Fruit fly (Drosophila melanogaster) Kc167 (cell line): ENCODE results near the gene CG42366.

ENCODE experiments used
- Myc ChIP-seq: fragments of >200 bp; optimal IDR thresholded peaks from 2 replicates; lab custom pipeline; 2017; ENCODE audit warnings: missing external identifiers
- Sin3A ChIP-seq: fragments of >200 bp; optimal IDR thresholded peaks from 2 replicates; lab custom pipeline; 2018; ENCODE audit warnings: missing external identifiers
- h ChIP-seq: fragments of >200 bp; optimal IDR thresholded peaks from 3 replicates; lab custom pipeline; 2018; ENCODE audit warnings: missing external identifiers
- insv ChIP-seq: fragments of >200 bp; optimal IDR thresholded peaks from 3 replicates; lab custom pipeline; 2018; ENCODE audit warnings: missing external identifiers
- psq ChIP-seq: fragments of >200 bp; optimal IDR thresholded peaks from 2 replicates; lab custom pipeline; 2017; ENCODE audit warnings: missing external identifiers
- ttk ChIP-seq: sonication (Bioruptor generic); optimal IDR thresholded peaks from 2 replicates; lab custom pipeline; 2017; ENCODE audit warnings: missing external identifiers

CG42366 gene

dm6 chr2L:9908468-9908967 is 16.4 kb upstream of the CG42366 start, which contains the start of gene CG13124:
CG13124 (minus strand) TSS chr2L:9908633.
- TF ChIP-seq h (lab: Kevin White, UChicago), result no peak
- no peak for TF ChIP-seq psq (lab: Kevin White, UChicago)
- no peak for TF ChIP-seq Sin3A (lab: Kevin White, UChicago)
- no peak for TF ChIP-seq insv (lab: Kevin White, UChicago)
- TF ChIP-seq Myc (lab: Kevin White, UChicago), result no peak
- TF ChIP-seq ttk (lab: Kevin White, UChicago), result no peak

- no peak for TF ChIP-seq insv (lab: Kevin White, UChicago)
- no peak for TF ChIP-seq h (lab: Kevin White, UChicago)
- TF ChIP-seq ttk (lab: Kevin White, UChicago), result no peak
- no peak for TF ChIP-seq Sin3A (lab: Kevin White, UChicago)
- TF ChIP-seq Myc (lab: Kevin White, UChicago), result no peak
- TF ChIP-seq psq (lab: Kevin White, UChicago), result no peak
Measured at dm6 chr2L:9911783-9912182, 13.2 kb upstream of the CG42366 start.

dm6 chr2L:9912570-9913260 is 12.2 kb upstream of the CG42366 start, which contains the start of the genes Etl1 and Srp54:
Etl1 (minus strand) TSS chr2L:9912608.
Srp54 (plus strand) TSS chr2L:9912911.
- TF ChIP-seq insv (lab: Kevin White, UChicago) (no peak), h (lab: Kevin White, UChicago) (no peak), ttk (lab: Kevin White, UChicago) (no peak), Sin3A (lab: Kevin White, UChicago) (no peak), Myc (lab: Kevin White, UChicago) (no peak), psq (lab: Kevin White, UChicago) (no peak)

DNA sequence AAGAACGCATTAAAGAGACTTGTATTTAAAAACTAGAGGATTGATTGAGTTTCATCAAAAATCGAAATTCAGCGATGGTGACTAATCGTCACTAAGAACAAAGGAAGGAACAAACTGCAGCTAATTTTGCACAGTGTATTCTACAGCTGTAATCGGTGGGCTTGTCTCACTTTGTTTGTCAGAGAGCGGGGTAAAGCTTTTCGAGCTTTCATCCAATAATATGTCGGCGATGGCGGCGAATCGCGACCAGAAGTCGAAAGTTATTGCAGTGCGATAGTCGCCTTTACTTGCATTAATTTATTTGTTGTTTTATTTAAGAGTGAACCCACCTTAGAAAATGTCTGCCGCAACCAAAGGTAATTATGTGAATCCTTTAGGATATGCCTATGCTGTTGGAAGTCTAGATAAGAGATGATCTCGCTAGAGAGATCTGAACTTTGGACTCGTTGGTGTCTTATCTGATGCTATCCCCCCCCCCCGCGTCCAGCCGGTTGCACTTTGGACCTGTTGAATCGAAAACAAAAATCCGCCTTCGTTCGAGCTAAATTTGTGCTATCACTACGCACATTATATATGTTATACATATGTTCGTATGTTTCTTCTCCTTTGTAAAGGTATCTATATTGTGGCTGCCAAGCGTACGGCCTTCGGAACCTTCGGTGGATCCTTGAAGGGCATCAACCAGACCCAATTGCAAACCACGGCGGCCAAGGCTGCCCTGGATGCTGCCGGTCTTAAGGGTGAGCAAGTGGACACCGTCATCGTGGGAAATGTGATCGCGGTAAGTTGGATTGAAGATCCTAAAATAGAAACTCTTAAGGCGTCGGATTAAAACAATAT is 9.7 kb upstream of the CG42366 start, which contains the start of gene yip2:
yip2 (plus strand) TSS at position 243 of the 840 bp plus-strand sequence.
- TF ChIP-seq insv (lab: Kevin White, UChicago), result no peak
- no peak for TF ChIP-seq Myc (lab: Kevin White, UChicago)
- TF ChIP-seq h (lab: Kevin White, UChicago), result no peak
- TF ChIP-seq psq (lab: Kevin White, UChicago), result no peak
- TF ChIP-seq ttk (lab: Kevin White, UChicago), result no peak
- TF ChIP-seq Sin3A (lab: Kevin White, UChicago), result no peak

- no peak for TF ChIP-seq Sin3A (lab: Kevin White, UChicago)
- TF ChIP-seq psq (lab: Kevin White, UChicago), result no peak
- TF ChIP-seq Myc (lab: Kevin White, UChicago), result no peak
- no peak for TF ChIP-seq insv (lab: Kevin White, UChicago)
- no peak for TF ChIP-seq ttk (lab: Kevin White, UChicago)
- TF ChIP-seq h (lab: Kevin White, UChicago), result no peak
Measured at dm6 chr2L:9918020-9918959, 6.7 kb upstream of the CG42366 start, which contains the start of the genes CG5885 and CG4598. CG5885 (minus strand) TSS chr2L:9918330. CG4598 (plus strand) TSS chr2L:9918618.

DNA sequence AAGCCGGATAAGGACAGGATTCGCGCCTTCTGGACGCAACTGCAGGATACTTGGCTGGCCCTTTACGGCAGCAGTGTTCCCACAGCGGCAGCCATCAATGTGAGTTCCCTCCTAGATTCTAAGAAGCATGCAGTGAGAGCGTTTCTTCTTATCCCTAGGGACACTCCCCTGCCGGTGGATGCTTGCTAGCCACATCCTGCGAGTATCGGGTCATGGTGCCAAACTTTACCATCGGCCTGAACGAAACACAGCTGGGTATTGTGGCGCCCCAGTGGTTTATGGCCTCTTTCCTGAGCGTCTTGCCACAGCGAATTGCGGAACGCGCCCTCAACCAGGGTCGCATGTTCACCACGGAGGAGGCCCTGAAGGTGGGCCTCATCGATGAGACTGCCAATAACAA is 5.7 kb upstream of the CG42366 start:
- TF ChIP-seq h (lab: Kevin White, UChicago) (no peak), insv (lab: Kevin White, UChicago) (no peak), ttk (lab: Kevin White, UChicago) (no peak), psq (lab: Kevin White, UChicago) (no peak), Sin3A (lab: Kevin White, UChicago) (no peak), Myc (lab: Kevin White, UChicago) (no peak)

- TF ChIP-seq h (lab: Kevin White, UChicago) (no peak), psq (lab: Kevin White, UChicago) (no peak), ttk (lab: Kevin White, UChicago) (no peak), Myc (lab: Kevin White, UChicago) (no peak), Sin3A (lab: Kevin White, UChicago) (no peak), insv (lab: Kevin White, UChicago) (no peak)
Measured at dm6 chr2L:9919949-9920348, 5.0 kb upstream of the CG42366 start, which contains the start of gene CG4594. CG4594 (plus strand) TSS chr2L:9920160.

dm6 chr2L:9921401-9921800 is 3.6 kb upstream of the CG42366 start, which contains the start of gene CG4592:
CG4592 (plus strand) TSS chr2L:9921633.
- no peak for TF ChIP-seq Sin3A (lab: Kevin White, UChicago)
- TF ChIP-seq ttk (lab: Kevin White, UChicago), result no peak
- no peak for TF ChIP-seq Myc (lab: Kevin White, UChicago)
- TF ChIP-seq h (lab: Kevin White, UChicago), result no peak
- no peak for TF ChIP-seq insv (lab: Kevin White, UChicago)
- no peak for TF ChIP-seq psq (lab: Kevin White, UChicago)

DNA sequence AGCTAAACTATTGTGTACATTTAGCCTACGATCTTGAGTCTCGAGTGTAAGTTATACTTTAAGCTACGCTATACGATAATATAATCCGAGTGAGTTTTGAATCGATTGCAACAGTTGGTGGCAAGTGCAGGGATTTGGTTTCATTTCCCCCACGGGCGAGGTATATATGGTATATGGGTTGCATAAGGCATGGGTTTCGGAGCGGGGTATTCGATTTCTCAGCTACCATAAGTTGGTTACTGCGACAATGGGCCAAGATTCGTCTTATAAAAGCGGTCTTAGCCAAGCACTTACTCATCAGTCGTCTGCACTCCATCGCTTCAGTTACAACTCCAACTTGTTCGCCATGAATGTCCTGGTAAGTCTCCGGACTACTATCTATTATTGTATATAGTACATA is 5.3 kb downstream of the CG42366 start, which contains the start of gene CG42367:
CG42367 (plus strand) TSS at position 301 of the 400 bp plus-strand sequence.
- no peak for TF ChIP-seq h (lab: Kevin White, UChicago)
- no peak for TF ChIP-seq Sin3A (lab: Kevin White, UChicago)
- no peak for TF ChIP-seq Myc (lab: Kevin White, UChicago)
- no peak for TF ChIP-seq psq (lab: Kevin White, UChicago)
- TF ChIP-seq ttk (lab: Kevin White, UChicago), result no peak
- no peak for TF ChIP-seq insv (lab: Kevin White, UChicago)
